Worm (Caenorhabditis elegans) whole organism, midembryonic: ENCODE data around the gene ncl-1.

Source experiments
- T22C8.4 ChIP-seq: fragments of 200-800 bp; sonication (Bioruptor generic); IDR thresholded peaks from 2 replicates; pipeline ENCODE4 v1.3.6; 2022; ENCODE audit warnings: missing genetic modification characterization, missing compliant biosample characterization
- cog-1 ChIP-seq: sonication (generic microtip); optimal IDR thresholded peaks from 2 replicates; lab custom pipeline; 2016; ENCODE audit warnings: missing genetic modification characterization, missing compliant biosample characterization
- flt-1 ChIP-seq: fragments of 200-800 bp; sonication (Bioruptor generic); IDR thresholded peaks from 2 replicates; pipeline ENCODE4 v1.3.6; 2022; ENCODE audit warnings: missing genetic modification characterization, missing compliant biosample characterization
- klf-2 ChIP-seq: fragments of 200-800 bp; sonication (Bioruptor generic); conservative IDR thresholded peaks from 2 replicates; pipeline ENCODE4 v1.3.6; 2022; ENCODE audit warnings: missing genetic modification reagents, missing genetic modification characterization, missing compliant biosample characterization
- med-1 ChIP-seq: sonication (generic microtip); optimal IDR thresholded peaks from 2 replicates; lab custom pipeline; 2017; ENCODE audit warnings: missing genetic modification characterization, mild to moderate bottlenecking, missing compliant biosample characterization, antibody characterized with exemption, missing genetic modification reagents; ENCODE audit not compliant: insufficient read depth
- ref-1 ChIP-seq: fragments of 200-800 bp; sonication (Bioruptor generic); conservative IDR thresholded peaks from 2 replicates; pipeline ENCODE4 v1.3.6; 2022; ENCODE audit warnings: missing genetic modification reagents, missing genetic modification characterization, missing compliant biosample characterization
- ztf-23 ChIP-seq: fragments of 200-800 bp; sonication (Bioruptor generic); IDR thresholded peaks from 2 replicates; pipeline ENCODE4 v1.3.6; 2022; ENCODE audit warnings: missing genetic modification reagents, missing genetic modification characterization, missing compliant biosample characterization
- ztf-29 ChIP-seq: fragments of 200-800 bp; sonication (Bioruptor generic); IDR thresholded peaks from 2 replicates; pipeline ENCODE4 v1.3.6; 2022; ENCODE audit warnings: missing genetic modification reagents, missing genetic modification characterization, missing compliant biosample characterization

DNA sequence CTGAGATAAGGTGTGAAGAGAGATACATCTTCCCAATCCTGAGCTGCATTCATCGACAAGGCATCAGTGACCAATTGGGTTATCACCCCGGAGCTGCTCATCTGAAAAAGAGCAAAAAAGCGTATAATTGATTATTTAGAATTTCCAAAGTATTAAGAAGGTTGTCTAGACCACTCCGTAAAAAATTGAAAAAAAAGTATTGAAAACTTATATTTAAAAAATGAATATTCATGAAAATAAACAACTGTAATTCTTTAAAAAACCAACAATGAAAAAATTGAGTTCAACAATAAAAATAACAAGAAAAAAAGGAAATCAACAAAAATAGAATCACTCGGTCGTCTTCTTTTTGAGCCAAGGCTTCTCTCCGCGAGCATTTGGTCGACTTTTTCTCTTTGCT is 44.0 kb downstream of the ncl-1 start, which contains the start of gene mtx-2:
- TF ChIP-seq ztf-23 (GFP tag; lab: Robert Waterston, UW) (no peak), cog-1 (tag; lab: Kevin White, UChicago) (no peak), ztf-29 (GFP tag; lab: Robert Waterston, UW) (no peak), ref-1 (no peak), flt-1 (no peak), med-1 (GFP tag; lab: Kevin White, UChicago) (no peak), T22C8.4 (GFP tag; lab: Robert Waterston, UW) (no peak), klf-2 (GFP tag; lab: Robert Waterston, UW) (no peak)
